Fruit fly (Drosophila melanogaster): ENCODE results near the gene CG32365.

CG32365 gene

DNA sequence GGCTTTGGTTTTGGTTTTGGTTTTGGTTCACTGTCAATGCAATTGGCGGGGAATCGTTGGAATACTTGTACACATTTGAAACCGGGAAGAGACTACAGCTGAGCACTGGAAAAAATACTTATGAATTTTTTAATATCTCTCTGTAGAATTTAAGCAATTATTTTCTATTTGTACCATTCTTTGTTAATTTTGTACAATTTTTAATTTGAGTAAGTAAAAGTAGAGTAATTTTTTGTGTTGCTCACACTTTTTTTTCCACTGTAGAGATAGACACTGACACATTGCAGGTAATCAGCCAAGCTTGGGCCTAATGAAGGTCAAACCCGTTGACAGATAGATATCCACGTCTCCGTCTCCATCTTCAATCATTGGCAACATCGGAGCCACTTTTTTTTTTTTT, 14.5 kb downstream of the CG32365 start (continued):
- TF ChIP-seq eve (GFP tag; optimal IDR thresholded peaks at IDR 0.05) (peak in 1 of 2 experiments; percentile 21), Dp (GFP tag; optimal IDR thresholded peaks at IDR 0.05) (no peak), CG17361 (GFP tag; IDR thresholded peaks at IDR 0.05) (0 out of 3 replicates have a peak, but pooled peaks have one; percentile 38), Adf1 (GFP tag; IDR thresholded peaks at IDR 0.05) (no peak), Pdp1 (GFP tag; optimal IDR thresholded peaks at IDR 0.05) (peak in 1 of 2 experiments; percentile 80), br (optimal IDR thresholded peaks at IDR 0.05) (no peak), CG34376 (GFP tag; optimal IDR thresholded peaks at IDR 0.05) (no peak), rib (GFP tag; IDR thresholded peaks at IDR 0.05) (no peak), Ravus (GFP tag; IDR thresholded peaks at IDR 0.05) (no peak), CG10431 (GFP tag; optimal IDR thresholded peaks at IDR 0.05) (no peak), CG2199 (GFP tag; IDR thresholded peaks at IDR 0.05) (no peak), CG14965 (GFP tag; optimal IDR thresholded peaks at IDR 0.05; ENCODE audit: borderline replicate concordance) (no peak), Ptx1 (GFP tag; IDR thresholded peaks at IDR 0.05) (peak; percentile 58), Hmr (GFP tag; optimal IDR thresholded peaks at IDR 0.05) (no peak), exex (tag; optimal IDR thresholded peaks at IDR 0.05) (no peak), CG2129 (GFP tag; IDR thresholded peaks at IDR 0.05; ENCODE audit: partially characterized antibody) (no peak), Doc2 (GFP tag; IDR thresholded peaks at IDR 0.05) (no peak), CG4328 (GFP tag; optimal IDR thresholded peaks at IDR 0.05) (no peak), btn (GFP tag; optimal IDR thresholded peaks at IDR 0.05) (no peak), jigr1 (GFP tag; IDR thresholded peaks at IDR 0.05) (no peak), Side (GFP tag; optimal IDR thresholded peaks at IDR 0.05) (no peak), hth (optimal IDR thresholded peaks at IDR 0.05) (no peak), CG1529 (GFP tag; optimal IDR thresholded peaks at IDR 0.05) (no peak), bbx (GFP tag; IDR thresholded peaks at IDR 0.05; ENCODE audit: partially characterized antibody) (no peak), Hr39 (optimal IDR thresholded peaks at IDR 0.05) (no peak), da (GFP tag; optimal IDR thresholded peaks at IDR 0.05) (no peak), Kr (GFP tag; optimal IDR thresholded peaks at IDR 0.05) (no peak), toy (GFP tag; IDR thresholded peaks at IDR 0.05) (no peak), vnd (GFP tag; IDR thresholded peaks at IDR 0.05; ENCODE audit: partially characterized antibody) (no peak), CG10274 (GFP tag; optimal IDR thresholded peaks at IDR 0.05) (no peak), CG3163 (GFP tag; optimal IDR thresholded peaks at IDR 0.05) (no peak), CG8924 (tag; optimal IDR thresholded peaks at IDR 0.05) (peak; percentile 4), Nf-YB (GFP tag; optimal IDR thresholded peaks at IDR 0.05) (no peak), mld (GFP tag; IDR thresholded peaks at IDR 0.05; ENCODE audit: partially characterized antibody) (no peak), HLH4C (GFP tag; IDR thresholded peaks at IDR 0.05; ENCODE audit: partially characterized antibody) (no peak), Six4 (GFP tag; optimal IDR thresholded peaks at IDR 0.05) (no peak), CG6791 (GFP tag; IDR thresholded peaks at IDR 0.05; ENCODE audit: partially characterized antibody) (no peak), CG7928 (GFP tag; optimal IDR thresholded peaks at IDR 0.05) (no peak), Fer3 (tag; optimal IDR thresholded peaks at IDR 0.05) (no peak), phol (tag; optimal IDR thresholded peaks at IDR 0.05) (peak; percentile 18), danr (GFP tag; IDR thresholded peaks at IDR 0.05) (no peak), H2.0 (GFP tag; IDR thresholded peaks at IDR 0.05) (0 out of 2 replicates have a peak, but pooled peaks have one; percentile 26), B-H2 (GFP tag; optimal IDR thresholded peaks at IDR 0.05) (no peak), Dad (GFP tag; optimal IDR thresholded peaks at IDR 0.05) (no peak), BtbVII (GFP tag; optimal IDR thresholded peaks at IDR 0.05) (no peak), CG17385 (GFP tag; optimal IDR thresholded peaks at IDR 0.05) (peak; percentile 6), dmrt11E (tag; optimal IDR thresholded peaks at IDR 0.05) (peak; percentile 9), Hand (GFP tag; optimal IDR thresholded peaks at IDR 0.05) (no peak), Poxn (GFP tag; IDR thresholded peaks at IDR 0.05) (no peak), Chrac-16 (GFP tag; optimal IDR thresholded peaks at IDR 0.05) (no peak), Lpt (GFP tag; optimal IDR thresholded peaks at IDR 0.05) (no peak), scrt (GFP tag; optimal IDR thresholded peaks at IDR 0.05) (no peak)

Measured in whole organism, embryonic.